Worm (Caenorhabditis elegans) whole organism, young adult: ENCODE data around the gene snet-1.

Source experiments
- K12H6.12 ChIP-seq: fragments of 200-800 bp; sonication (Bioruptor generic); optimal IDR thresholded peaks from 2 replicates; lab custom pipeline; 2018; ENCODE audit warnings: mild to moderate bottlenecking, missing genetic modification characterization, missing compliant biosample characterization
- cebp-2 ChIP-seq: fragments of 200-800 bp; sonication (Bioruptor generic); IDR thresholded peaks from 2 replicates; pipeline ENCODE4 v1.3.6; 2022; ENCODE audit warnings: missing genetic modification characterization, missing compliant biosample characterization
- die-1 ChIP-seq: sonication (generic microtip); optimal IDR thresholded peaks from 2 replicates; lab custom pipeline; 2016; ENCODE audit warnings: missing genotype, mild to moderate bottlenecking, missing genetic modification characterization, missing compliant biosample characterization
- dpl-1 ChIP-seq: fragments of 150-350 bp; optimal IDR thresholded peaks from 2 replicates; lab custom pipeline; 2014; ENCODE audit warnings: missing biosample characterization, missing genetic modification reagents, missing genetic modification characterization
- ets-4 ChIP-seq: fragments of 200-800 bp; sonication (Bioruptor generic); optimal IDR thresholded peaks from 2 replicates; lab custom pipeline; 2018; ENCODE audit warnings: mild to moderate bottlenecking, missing genetic modification characterization, missing compliant biosample characterization
- him-1 ChIP-seq: sonication (generic microtip); optimal IDR thresholded peaks from 2 replicates; lab custom pipeline; 2016; ENCODE audit warnings: missing genotype, missing genetic modification reagents, missing genetic modification characterization, missing compliant biosample characterization
- lin-40 ChIP-seq: sonication (generic microtip); optimal IDR thresholded peaks from 2 replicates; lab custom pipeline; 2016; ENCODE audit warnings: missing genetic modification characterization, mild to moderate bottlenecking, missing compliant biosample characterization, missing genotype, missing genetic modification reagents
- lsy-27 ChIP-seq: sonication (generic microtip); optimal IDR thresholded peaks from 2 replicates; lab custom pipeline; 2017; ENCODE audit warnings: missing genetic modification characterization, mild to moderate bottlenecking, missing compliant biosample characterization, antibody characterized with exemption, missing genotype, borderline replicate concordance; ENCODE audit not compliant: insufficient read depth
- pha-4 ChIP-seq: fragments of 150-350 bp; sonication (generic microtip); optimal IDR thresholded peaks from 2 replicates; lab custom pipeline; 2014; ENCODE audit warnings: missing biosample characterization, missing genetic modification reagents, missing genetic modification characterization

ce11 chrX:3709747-3710146 lies 41.0 kb upstream of the snet-1 start:
- TF ChIP-seq K12H6.12 (tag; lab: Kevin White, UChicago) (no peak), him-1 (no peak), lin-40 (no peak), cebp-2 (GFP tag; lab: Robert Waterston, UW) (no peak), lsy-27 (tag; lab: Kevin White, UChicago) (no peak), die-1 (no peak), ets-4 (GFP tag; lab: Kevin White, UChicago) (no peak), pha-4 (tag; lab: Kevin White, UChicago) (no peak), dpl-1 (GFP tag; lab: Kevin White, UChicago) (no peak)
